Fruit fly (Drosophila melanogaster) whole organism, embryonic: ENCODE results near the gene CG11975.

Source experiments
- Antp ChIP-seq: fragments of 200-800 bp; sonication (Bioruptor generic); optimal IDR thresholded peaks from 3 replicates; lab custom pipeline; 2016; ENCODE audit warnings: missing biosample characterization, missing genetic modification characterization
- Awh ChIP-seq: fragments of 200-800 bp; sonication (Bioruptor generic); IDR thresholded peaks from 2 replicates; pipeline ENCODE4, ENCODE4 v1.3.6; 2022; ENCODE audit warnings: missing biosample characterization, missing genetic modification characterization
- BEAF-32 ChIP-seq: fragments of 200-800 bp; sonication (Bioruptor generic); optimal IDR thresholded peaks from 3 replicates; lab custom pipeline; 2017; ENCODE audit warnings: missing biosample characterization, missing genetic modification characterization, mild to moderate bottlenecking, moderate library complexity, missing genetic modification reagents
- CG11723 ChIP-seq: fragments of 200-800 bp; sonication (Bioruptor generic); optimal IDR thresholded peaks from 2 replicates; lab custom pipeline; 2017; ENCODE audit warnings: missing biosample characterization, mild to moderate bottlenecking, missing genetic modification characterization
- CG12071 ChIP-seq: fragments of 200-800 bp; sonication (Bioruptor generic); optimal IDR thresholded peaks from 3 replicates; lab custom pipeline; 2018; ENCODE audit warnings: missing biosample characterization, mild to moderate bottlenecking, missing genetic modification characterization
- CG13424 ChIP-seq: fragments of 200-800 bp; sonication (Bioruptor generic); optimal IDR thresholded peaks from 2 replicates; lab custom pipeline; 2019; ENCODE audit warnings: missing biosample characterization, mild to moderate bottlenecking, missing genetic modification characterization, moderate library complexity
- CG13624 ChIP-seq: fragments of 200-800 bp; sonication (Bioruptor generic); optimal IDR thresholded peaks from 2 replicates; lab custom pipeline; 2016; ENCODE audit warnings: missing biosample characterization, missing genetic modification characterization
- CG14441 ChIP-seq: fragments of 200-800 bp; sonication (Bioruptor generic); IDR thresholded peaks from 2 replicates; pipeline ENCODE4 v1.3.6; 2022; ENCODE audit warnings: missing biosample characterization, missing genetic modification characterization
- CG14860 ChIP-seq: fragments of 200-800 bp; sonication (Bioruptor generic); IDR thresholded peaks from 3 replicates; pipeline ENCODE4 v1.3.6; 2022; ENCODE audit warnings: missing biosample characterization, missing genetic modification characterization; ENCODE audit not compliant: partially characterized antibody
- CG1603 ChIP-seq: fragments of 200-800 bp; sonication (Bioruptor generic); optimal IDR thresholded peaks from 2 replicates; lab custom pipeline; 2019; ENCODE audit warnings: missing biosample characterization, mild to moderate bottlenecking, missing genetic modification characterization, moderate library complexity
- CG16813 ChIP-seq: fragments of 200-800 bp; sonication (Bioruptor generic); IDR thresholded peaks from 3 replicates; pipeline ENCODE4 v1.3.6; 2022; ENCODE audit warnings: missing biosample characterization, missing genetic modification characterization; ENCODE audit not compliant: partially characterized antibody
- CG17568 ChIP-seq: fragments of 200-800 bp; sonication (Bioruptor generic); optimal IDR thresholded peaks from 2 replicates; lab custom pipeline; 2018; ENCODE audit warnings: missing biosample characterization, mild to moderate bottlenecking, missing genetic modification characterization, moderate library complexity
- CG2116 ChIP-seq: fragments of 200-800 bp; sonication (Bioruptor generic); optimal IDR thresholded peaks from 3 replicates; lab custom pipeline; 2018; ENCODE audit warnings: missing biosample characterization, mild to moderate bottlenecking, missing genetic modification characterization
- CG30403 ChIP-seq: fragments of 200-800 bp; sonication (Bioruptor generic); optimal IDR thresholded peaks from 3 replicates; lab custom pipeline; 2016; ENCODE audit warnings: missing biosample characterization, missing genetic modification characterization
- CG32767 ChIP-seq: fragments of 200-800 bp; sonication (Bioruptor generic); IDR thresholded peaks from 2 replicates; pipeline ENCODE4 v1.3.6; 2022; ENCODE audit warnings: missing biosample characterization, missing genetic modification characterization
- CG33557 ChIP-seq: fragments of 200-800 bp; sonication (Bioruptor generic); optimal IDR thresholded peaks from 2 replicates; lab custom pipeline; 2019; ENCODE audit warnings: missing biosample characterization, mild to moderate bottlenecking, missing genetic modification characterization, moderate library complexity
- CG34224 ChIP-seq: fragments of 200-800 bp; sonication (Bioruptor generic); IDR thresholded peaks from 3 replicates; pipeline ENCODE4 v1.3.6; 2022; ENCODE audit warnings: missing biosample characterization, missing genetic modification characterization; ENCODE audit not compliant: partially characterized antibody
- CG34422 ChIP-seq: fragments of 200-800 bp; sonication (Bioruptor generic); IDR thresholded peaks from 3 replicates; pipeline ENCODE4 v1.3.6; 2022; ENCODE audit warnings: missing biosample characterization, missing genetic modification characterization
- CG3838 ChIP-seq: fragments of 200-800 bp; sonication (Bioruptor generic); optimal IDR thresholded peaks from 3 replicates; lab custom pipeline; 2016; ENCODE audit warnings: missing biosample characterization, missing genetic modification characterization
- CG6791 ChIP-seq: fragments of 200-800 bp; sonication (Bioruptor generic); IDR thresholded peaks from 3 replicates; pipeline ENCODE4 v1.3.6; 2022; ENCODE audit warnings: missing biosample characterization, missing genetic modification characterization; ENCODE audit not compliant: partially characterized antibody
- CG7372 ChIP-seq: fragments of 200-800 bp; sonication (Bioruptor generic); IDR thresholded peaks from 2 replicates; pipeline ENCODE4 v1.3.6; 2022; ENCODE audit warnings: missing biosample characterization, missing genetic modification characterization
- CG7786 ChIP-seq: fragments of 200-800 bp; sonication (Bioruptor generic); optimal IDR thresholded peaks from 2 replicates; lab custom pipeline; 2016; ENCODE audit warnings: missing biosample characterization, missing genetic modification characterization
- CG9437 ChIP-seq: fragments of 200-800 bp; sonication (Bioruptor generic); optimal IDR thresholded peaks from 2 replicates; lab custom pipeline; 2018; ENCODE audit warnings: missing biosample characterization, mild to moderate bottlenecking, missing genetic modification characterization
- CG9727 ChIP-seq: fragments of 200-800 bp; sonication (Bioruptor generic); optimal IDR thresholded peaks from 3 replicates; lab custom pipeline; 2017; ENCODE audit warnings: missing biosample characterization, mild to moderate bottlenecking, missing genetic modification characterization
- CG9932 ChIP-seq: fragments of 200-800 bp; sonication (Bioruptor generic); IDR thresholded peaks from 2 replicates; pipeline ENCODE4 v1.3.6; 2022; ENCODE audit warnings: missing biosample characterization, missing genetic modification characterization
- CoRest ChIP-seq: fragments of 200-800 bp; sonication (Bioruptor generic); optimal IDR thresholded peaks from 3 replicates; lab custom pipeline; 2018; ENCODE audit warnings: missing biosample characterization, mild to moderate bottlenecking, missing genetic modification characterization, moderate library complexity
- Gsc ChIP-seq: fragments of 200-800 bp; sonication (Bioruptor generic); IDR thresholded peaks from 2 replicates; pipeline ENCODE4 v1.3.6; 2022; ENCODE audit warnings: missing biosample characterization, missing genetic modification characterization
- H15 ChIP-seq: fragments of 200-800 bp; sonication (Bioruptor generic); IDR thresholded peaks from 3 replicates; pipeline ENCODE4 v1.3.6; 2022; ENCODE audit warnings: missing biosample characterization, missing genetic modification characterization
- Hey ChIP-seq: fragments of 200-800 bp; sonication (Bioruptor generic); optimal IDR thresholded peaks from 3 replicates; lab custom pipeline; 2018; ENCODE audit warnings: missing biosample characterization, mild to moderate bottlenecking, missing genetic modification characterization
- Hmx ChIP-seq: fragments of 200-800 bp; sonication (Bioruptor generic); optimal IDR thresholded peaks from 2 replicates; lab custom pipeline; 2016; ENCODE audit warnings: missing biosample characterization, missing genetic modification characterization
- NK7.1 ChIP-seq: fragments of 200-800 bp; sonication (Bioruptor generic); optimal IDR thresholded peaks from 3 replicates; lab custom pipeline; 2016; ENCODE audit warnings: missing biosample characterization, missing genetic modification characterization
- PHDP ChIP-seq: fragments of 200-800 bp; sonication (Bioruptor generic); optimal IDR thresholded peaks from 3 replicates; lab custom pipeline; 2018; ENCODE audit warnings: missing biosample characterization, mild to moderate bottlenecking, missing genetic modification characterization, moderate library complexity
- Sin3A ChIP-seq: fragments of >200 bp; optimal IDR thresholded peaks from 2 replicates; lab custom pipeline; 2018
- Sox100B ChIP-seq: fragments of 200-800 bp; sonication (Bioruptor generic); optimal IDR thresholded peaks from 3 replicates; lab custom pipeline; 2018; ENCODE audit warnings: missing biosample characterization, mild to moderate bottlenecking, missing genetic modification characterization
- Vsx1 ChIP-seq: fragments of 200-800 bp; sonication (Bioruptor generic); optimal IDR thresholded peaks from 2 replicates; lab custom pipeline; 2017; ENCODE audit warnings: missing biosample characterization, mild to moderate bottlenecking, missing genetic modification characterization, missing genetic modification reagents
- bab2 ChIP-seq: fragments of 200-800 bp; sonication (Bioruptor generic); optimal IDR thresholded peaks from 2 replicates; lab custom pipeline; 2016; ENCODE audit warnings: missing biosample characterization, missing genetic modification characterization
- crp ChIP-seq, 2 experiments: fragments of 200-800 bp; sonication (Bioruptor generic); optimal IDR thresholded peaks; 2 replicates in 1 of 2; 3 replicates in 1 of 2; lab custom pipeline; 2017; ENCODE audit warnings: missing biosample characterization in 2 of 2, missing genetic modification characterization in 2 of 2, mild to moderate bottlenecking in 1 of 2, moderate library complexity in 1 of 2
- dysf ChIP-seq: fragments of 200-800 bp; sonication (Bioruptor generic); IDR thresholded peaks from 3 replicates; pipeline ENCODE4 v1.3.6; 2022; ENCODE audit warnings: missing biosample characterization, missing genetic modification characterization
- emc ChIP-seq: fragments of 200-800 bp; sonication (Bioruptor generic); optimal IDR thresholded peaks from 2 replicates; lab custom pipeline; 2016; ENCODE audit warnings: missing biosample characterization, missing genetic modification characterization
- exex ChIP-seq: fragments of 200-800 bp; sonication (Bioruptor generic); optimal IDR thresholded peaks from 4 replicates; lab custom pipeline; 2018; ENCODE audit warnings: missing biosample characterization, mild to moderate bottlenecking, missing genetic modification characterization, moderate library complexity
- eyg ChIP-seq: fragments of 200-800 bp; sonication (Bioruptor generic); optimal IDR thresholded peaks from 3 replicates; lab custom pipeline; 2016; ENCODE audit warnings: missing biosample characterization, missing genetic modification characterization
- gcm2 ChIP-seq: fragments of 200-800 bp; sonication (Bioruptor generic); optimal IDR thresholded peaks from 2 replicates; lab custom pipeline; 2016; ENCODE audit warnings: missing biosample characterization, missing genetic modification characterization
- jumu ChIP-seq: fragments of 200-800 bp; sonication (Bioruptor generic); optimal IDR thresholded peaks from 3 replicates; lab custom pipeline; 2016; ENCODE audit warnings: missing biosample characterization, missing genetic modification characterization
- nerfin-2 ChIP-seq: fragments of 200-800 bp; sonication (Bioruptor generic); IDR thresholded peaks from 2 replicates; pipeline ENCODE4 v1.3.6; 2022; ENCODE audit warnings: missing biosample characterization, missing genetic modification characterization; ENCODE audit not compliant: partially characterized antibody
- odd ChIP-seq: fragments of 200-800 bp; sonication (Bioruptor generic); optimal IDR thresholded peaks from 2 replicates; lab custom pipeline; 2017; ENCODE audit warnings: missing biosample characterization, mild to moderate bottlenecking, missing genetic modification characterization
- salm ChIP-seq: fragments of 200-800 bp; sonication (Bioruptor generic); optimal IDR thresholded peaks from 2 replicates; lab custom pipeline; 2018; ENCODE audit warnings: missing biosample characterization, mild to moderate bottlenecking, missing genetic modification characterization
- sd ChIP-seq: fragments of 200-800 bp; sonication (Bioruptor generic); optimal IDR thresholded peaks from 3 replicates; lab custom pipeline; 2018; ENCODE audit warnings: missing biosample characterization, mild to moderate bottlenecking, missing genetic modification characterization, moderate library complexity
- slou ChIP-seq: fragments of 200-800 bp; sonication (Bioruptor generic); optimal IDR thresholded peaks from 3 replicates; lab custom pipeline; 2016; ENCODE audit warnings: missing biosample characterization, missing genetic modification characterization
- sna ChIP-seq: fragments of 200-800 bp; sonication (Bioruptor generic); IDR thresholded peaks from 2 replicates; pipeline ENCODE4 v1.3.6; 2022; ENCODE audit warnings: missing biosample characterization, missing genetic modification characterization; ENCODE audit not compliant: partially characterized antibody
- stc ChIP-seq: fragments of 200-800 bp; sonication (Bioruptor generic); IDR thresholded peaks from 2 replicates; pipeline ENCODE4 v1.3.6; 2022; ENCODE audit warnings: missing biosample characterization, missing genetic modification characterization

CG11975 gene

dm6 chr3R:9031797-9032418 lies 38.9 kb downstream of the CG11975 start (continued):
- TF ChIP-seq nerfin-2 (GFP tag; lab: Robert Waterston, UW): no peak
- peak; percentile 72 for TF ChIP-seq jumu (GFP tag; lab: Kevin White, UChicago)
- peak; percentile 85 for TF ChIP-seq salm (tag; lab: Kevin White, UChicago)
- TF ChIP-seq CG13424: peak; percentile 86
- peak; percentile 93 for TF ChIP-seq dysf (GFP tag; lab: Robert Waterston, UW)
- TF ChIP-seq CG3838 (GFP tag; lab: Kevin White, UChicago): peak; percentile 71
- TF ChIP-seq CG9932 (GFP tag; lab: Robert Waterston, UW): peak; percentile 87
- peak; percentile 39 for TF ChIP-seq exex (tag; lab: Kevin White, UChicago)
- TF ChIP-seq crp (GFP tag; optimal IDR thresholded peaks at IDR 0.05; lab: Kevin White, UChicago): peak; percentile 13 to 41
- TF ChIP-seq Hmx (GFP tag; lab: Kevin White, UChicago): peak; percentile 53
- TF ChIP-seq CG7786 (GFP tag; lab: Kevin White, UChicago): peak; percentile 73
- peak; percentile 84 for TF ChIP-seq CoRest (tag; lab: Kevin White, UChicago)
- TF ChIP-seq emc (GFP tag; lab: Kevin White, UChicago): peak; percentile 67
- peak; percentile 7 for TF ChIP-seq Hey (tag; lab: Kevin White, UChicago)
- peak; percentile 91 for TF ChIP-seq CG14441 (GFP tag; lab: Robert Waterston, UW)
- no peak for TF ChIP-seq Gsc
- peak; percentile 70 for TF ChIP-seq bab2 (GFP tag; lab: Kevin White, UChicago)
- peak; percentile 85 for TF ChIP-seq gcm2 (GFP tag; lab: Kevin White, UChicago)
- peak; percentile 88 for TF ChIP-seq PHDP (tag; lab: Kevin White, UChicago)
- peak; percentile 92 for TF ChIP-seq H15 (GFP tag; lab: Robert Waterston, UW)
- TF ChIP-seq CG14860 (GFP tag; lab: Robert Waterston, UW): no peak
- peak; percentile 67 for TF ChIP-seq Vsx1 (GFP tag; lab: Kevin White, UChicago)
- peak; percentile 86 for TF ChIP-seq CG12071
- TF ChIP-seq eyg (GFP tag; lab: Kevin White, UChicago): peak; percentile 74
- peak; percentile 90 for TF ChIP-seq CG32767 (GFP tag; lab: Robert Waterston, UW)
- TF ChIP-seq sd (tag; lab: Kevin White, UChicago): peak; percentile 57
- TF ChIP-seq CG9727 (GFP tag; lab: Kevin White, UChicago): peak; percentile 80
- peak; percentile 59 for TF ChIP-seq CG2116 (GFP tag; lab: Kevin White, UChicago)
- TF ChIP-seq CG16813 (GFP tag; lab: Robert Waterston, UW): no peak
- TF ChIP-seq CG6791 (GFP tag; lab: Robert Waterston, UW): no peak
- peak; percentile 94 for TF ChIP-seq stc (GFP tag; lab: Robert Waterston, UW)
- peak; percentile 69 for TF ChIP-seq CG9437 (GFP tag; lab: Kevin White, UChicago)
- no peak for TF ChIP-seq Sin3A (lab: Kevin White, UChicago)
- peak; percentile 71 for TF ChIP-seq CG11723
- TF ChIP-seq CG34224 (GFP tag; lab: Robert Waterston, UW): no peak
- TF ChIP-seq Sox100B (GFP tag; lab: Kevin White, UChicago): peak; percentile 87
- TF ChIP-seq NK7.1: peak; percentile 78
- TF ChIP-seq CG30403 (GFP tag; lab: Kevin White, UChicago): peak; percentile 89
- TF ChIP-seq BEAF-32: no peak
- peak; percentile 69 for TF ChIP-seq odd
- no peak for TF ChIP-seq CG33557 (GFP tag; lab: Kevin White, UChicago)
- TF ChIP-seq Awh (GFP tag; lab: Robert Waterston, UW): peak; percentile 94
- TF ChIP-seq CG17568 (GFP tag; lab: Kevin White, UChicago): peak; percentile 85
- peak; percentile 88 for TF ChIP-seq CG7372 (GFP tag; lab: Robert Waterston, UW)
- TF ChIP-seq Antp: peak; percentile 79
- TF ChIP-seq CG34422 (GFP tag; lab: Robert Waterston, UW): peak; percentile 91
- no peak for TF ChIP-seq sna (GFP tag; lab: Robert Waterston, UW)
- peak; percentile 28 for TF ChIP-seq slou (GFP tag; lab: Kevin White, UChicago)
- peak; percentile 63 for TF ChIP-seq CG13624 (GFP tag; lab: Kevin White, UChicago)
- peak; percentile 83 for TF ChIP-seq CG1603 (tag; lab: Kevin White, UChicago)
